Worm (Caenorhabditis elegans): Measurements from ENCODE around the gene nlp-59.

nlp-59 gene

ce11 chrV:15002184-15002690 lies 31.0 kb downstream of the nlp-59 start, which contains the start of the genes fib-1 and mut-15:
Gene fib-1, minus strand, starts transcription at chrV:15002223.
Gene mut-15, plus strand, starts transcription at chrV:15002543.
- peak; percentile 73 for TF ChIP-seq blmp-1 (tag; optimal IDR thresholded peaks at IDR 0.05)
- peak; percentile 33 for TF ChIP-seq aly-2 (tag; optimal IDR thresholded peaks at IDR 0.05)
- TF ChIP-seq nhr-76 (tag; optimal IDR thresholded peaks at IDR 0.05), result no peak
- TF ChIP-seq fos-1 (tag; optimal IDR thresholded peaks at IDR 0.05), result peak; percentile 79
- peak; percentile 87 for TF ChIP-seq jun-1 (tag; optimal IDR thresholded peaks at IDR 0.05)
- TF ChIP-seq irx-1 (tag; optimal IDR thresholded peaks at IDR 0.05), result peak; percentile 85
- peak; percentile 86 for TF ChIP-seq egl-13 (tag; optimal IDR thresholded peaks at IDR 0.05)
- TF ChIP-seq ceh-88 (GFP tag; IDR thresholded peaks at IDR 0.05), result peak; percentile 77
- peak; percentile 96 for TF ChIP-seq nhr-71 (tag; optimal IDR thresholded peaks at IDR 0.05)
- TF ChIP-seq egl-27 (tag; optimal IDR thresholded peaks at IDR 0.05), result peak in 1 of 2 experiments; percentile 45
- peak; percentile 91 for TF ChIP-seq nhr-77 (tag; optimal IDR thresholded peaks at IDR 0.05)
- peak; percentile 57 for TF ChIP-seq F16B12.6 (tag; optimal IDR thresholded peaks at IDR 0.05)
- peak; percentile 90 for TF ChIP-seq skn-1 (tag; optimal IDR thresholded peaks at IDR 0.05)
- TF ChIP-seq efl-1 (optimal IDR thresholded peaks at IDR 0.05), result peak; percentile 91 to 95
- TF ChIP-seq efl-1 (GFP tag; optimal IDR thresholded peaks at IDR 0.05 in 1 of 2), result peak; percentile 84 to 98
- TF ChIP-seq isw-1 (GFP tag; IDR thresholded peaks at IDR 0.05), result peak; percentile 96
- peak; percentile 2 for TF ChIP-seq aha-1 (tag; optimal IDR thresholded peaks at IDR 0.05)
- TF ChIP-seq nhr-20 (tag; optimal IDR thresholded peaks at IDR 0.05), result peak; percentile 96
- TF ChIP-seq nhr-19 (GFP tag; conservative IDR thresholded peaks at IDR 0.05), result peak; percentile 92
- TF ChIP-seq ceh-82 (tag; optimal IDR thresholded peaks at IDR 0.05), result peak; percentile 88 to 97 (median 90)
- peak; percentile 70 for TF ChIP-seq unc-98 (GFP tag; IDR thresholded peaks at IDR 0.05)
- peak; percentile 82 for TF ChIP-seq mab-9 (GFP tag; IDR thresholded peaks at IDR 0.05)
- peak; percentile 82 for TF ChIP-seq ceh-8 (GFP tag; optimal IDR thresholded peaks at IDR 0.05)
- peak; percentile 53 for TF ChIP-seq nhr-237 (tag; optimal IDR thresholded peaks at IDR 0.05)
- TF ChIP-seq Y116A8C.19 (tag; optimal IDR thresholded peaks at IDR 0.05; ENCODE audit: borderline replicate concordance), result peak; percentile 40
- TF ChIP-seq ets-5 (GFP tag; IDR thresholded peaks at IDR 0.05), result no peak
- peak; percentile 97 for TF ChIP-seq snu-23 (GFP tag; optimal IDR thresholded peaks at IDR 0.05)
- peak; percentile 99 for TF ChIP-seq pax-3 (tag; optimal IDR thresholded peaks at IDR 0.05)
- no peak for TF ChIP-seq sptf-1 (tag; optimal IDR thresholded peaks at IDR 0.05)
- no peak for TF ChIP-seq alr-1 (tag; optimal IDR thresholded peaks at IDR 0.05; ENCODE audit: borderline replicate concordance)
- peak; percentile 94 for TF ChIP-seq mep-1 (tag; optimal IDR thresholded peaks at IDR 0.05)
- peak; percentile 96 for TF ChIP-seq nhr-85 (tag)
- peak; percentile 56 for TF ChIP-seq mef-2 (tag; optimal IDR thresholded peaks at IDR 0.05)
- peak; percentile 6 for TF ChIP-seq ama-1 (optimal IDR thresholded peaks at IDR 0.05)
- peak; percentile 85 for TF ChIP-seq snpc-4 (tag; optimal IDR thresholded peaks at IDR 0.05)
- peak; percentile 87 for TF ChIP-seq sox-4 (tag; optimal IDR thresholded peaks at IDR 0.05)
- TF ChIP-seq hlh-17 (GFP tag; optimal IDR thresholded peaks at IDR 0.05; ENCODE audit: borderline replicate concordance), result no peak
- peak; percentile 54 for TF ChIP-seq efl-3 (GFP tag; optimal IDR thresholded peaks at IDR 0.05)
- peak; percentile 93 for TF ChIP-seq dsc-1 (tag; optimal IDR thresholded peaks at IDR 0.05)
- peak; percentile 90 for TF ChIP-seq unc-130 (tag; optimal IDR thresholded peaks at IDR 0.05)
- peak; percentile 86 for TF ChIP-seq lir-3 (tag; optimal IDR thresholded peaks at IDR 0.05; ENCODE audit: poor library complexity)
- TF ChIP-seq C16A3.4 (tag; optimal IDR thresholded peaks at IDR 0.05), result peak; percentile 96
- peak; percentile 90 for TF ChIP-seq C04F5.9 (tag; optimal IDR thresholded peaks at IDR 0.05)
- TF ChIP-seq lin-14 (GFP tag; optimal IDR thresholded peaks at IDR 0.05), result peak; percentile 94
- no peak for TF ChIP-seq unc-30 (tag; optimal IDR thresholded peaks at IDR 0.05)
- TF ChIP-seq dpl-1 (GFP tag; optimal IDR thresholded peaks at IDR 0.05), result peak; percentile 85 to 87 (median 85)
- TF ChIP-seq elt-2 (tag; optimal IDR thresholded peaks at IDR 0.05), result peak; percentile 68
- TF ChIP-seq fkh-8 (tag; optimal IDR thresholded peaks at IDR 0.05), result peak; percentile 98
- no peak for TF ChIP-seq nhr-28 (tag; optimal IDR thresholded peaks at IDR 0.05)
- peak; percentile 88 for TF ChIP-seq unc-86 (tag; optimal IDR thresholded peaks at IDR 0.05)
- peak; percentile 71 for TF ChIP-seq pag-3 (tag; optimal IDR thresholded peaks at IDR 0.05; ENCODE audit: borderline replicate concordance, insufficient read depth)
- peak; percentile 96 for TF ChIP-seq nhr-47 (tag; optimal IDR thresholded peaks at IDR 0.05)
- TF ChIP-seq xbp-1 (tag; optimal IDR thresholded peaks at IDR 0.05), result peak; percentile 94

All from whole organism, L1 larva.